Fruit fly (Drosophila melanogaster): ENCODE results near the gene btd.
A peak's percentile ranks its signal among the peaks of the same experiment; 100 is the strongest.

The btd gene

dm6 chrX:9658865-9659339, 35.1 kb upstream of the btd start, which contains the start of gene Ptpmeg2 (continued):
- TF ChIP-seq HLHmδ (GFP tag; optimal IDR thresholded peaks at IDR 0.05) = peak; percentile 2
- peak; percentile 84 for TF ChIP-seq HmgZ (tag; optimal IDR thresholded peaks at IDR 0.05)
- peak; percentile 95 for TF ChIP-seq Med (GFP tag)
- TF ChIP-seq CG12769 (tag; optimal IDR thresholded peaks at IDR 0.05) = peak; percentile 61
- peak; percentile 80 for TF ChIP-seq CG17829 (tag; optimal IDR thresholded peaks at IDR 0.05)
- peak; percentile 23 for TF ChIP-seq ewg (GFP tag; optimal IDR thresholded peaks at IDR 0.05)
- 0 out of 2 replicates have a peak, but pooled peaks have one; percentile 9 for TF ChIP-seq ranshi (GFP tag; IDR thresholded peaks at IDR 0.05)
- peak; percentile 69 for TF ChIP-seq Meics (GFP tag; optimal IDR thresholded peaks at IDR 0.05)
- peak; percentile 59 for TF ChIP-seq gro (GFP tag; optimal IDR thresholded peaks at IDR 0.05)
- peak; percentile 69 for TF ChIP-seq tin (GFP tag; optimal IDR thresholded peaks at IDR 0.05)
- no peak for TF ChIP-seq ab (GFP tag; optimal IDR thresholded peaks at IDR 0.05)
- TF ChIP-seq caup (GFP tag; optimal IDR thresholded peaks at IDR 0.05; ENCODE audit: severe bottlenecking) = peak; percentile 75
- no peak for TF ChIP-seq trh (GFP tag; optimal IDR thresholded peaks at IDR 0.05)
- TF ChIP-seq CG3847 (GFP tag; IDR thresholded peaks at IDR 0.05) = peak; percentile 71
- peak; percentile 42 for TF ChIP-seq CG1647 (GFP tag; optimal IDR thresholded peaks at IDR 0.05)
- peak; percentile 62 for TF ChIP-seq pho (GFP tag; optimal IDR thresholded peaks at IDR 0.05)
- TF ChIP-seq cas (GFP tag; IDR thresholded peaks at IDR 0.05) = no peak
- TF ChIP-seq CG7745 (tag; optimal IDR thresholded peaks at IDR 0.05) = no peak
- TF ChIP-seq dm (GFP tag; optimal IDR thresholded peaks at IDR 0.05) = peak; percentile 9
- TF ChIP-seq zfh1 (GFP tag; IDR thresholded peaks at IDR 0.05) = peak; percentile 74; the same call in 2 of the 3 replicates
- peak; percentile 42 for TF ChIP-seq CG11723 (GFP tag; optimal IDR thresholded peaks at IDR 0.05)
- TF ChIP-seq schlank (tag; optimal IDR thresholded peaks at IDR 0.05) = no peak
- TF ChIP-seq CG1529 (GFP tag; optimal IDR thresholded peaks at IDR 0.05) = no peak
- TF ChIP-seq pita (GFP tag; optimal IDR thresholded peaks at IDR 0.05) = no peak
- TF ChIP-seq Hr51 (GFP tag; optimal IDR thresholded peaks at IDR 0.05) = peak; percentile 59 to 60
- peak; percentile 48 for TF ChIP-seq CG13296 (GFP tag; optimal IDR thresholded peaks at IDR 0.05)
- peak; percentile 52; the same call in 1 of the 3 replicates for TF ChIP-seq ken (GFP tag; IDR thresholded peaks at IDR 0.05)
- peak; percentile 63 for TF ChIP-seq pum (GFP tag; optimal IDR thresholded peaks at IDR 0.05)
- TF ChIP-seq CG4282 (GFP tag; optimal IDR thresholded peaks at IDR 0.05) = no peak
- no peak for TF ChIP-seq run (tag; optimal IDR thresholded peaks at IDR 0.05)
- TF ChIP-seq nom (GFP tag; optimal IDR thresholded peaks at IDR 0.05) = no peak
- TF ChIP-seq D19A (tag; optimal IDR thresholded peaks at IDR 0.05) = peak; percentile 24
- TF ChIP-seq Dip2 (GFP tag; IDR thresholded peaks at IDR 0.05) = peak; percentile 93
- peak; percentile 81 for TF ChIP-seq CG14860 (GFP tag; IDR thresholded peaks at IDR 0.05; ENCODE audit: partially characterized antibody)
- TF ChIP-seq unc-4 (GFP tag; IDR thresholded peaks at IDR 0.05; ENCODE audit: partially characterized antibody) = peak; percentile 95
- peak; percentile 60 for TF ChIP-seq CG12391 (tag; optimal IDR thresholded peaks at IDR 0.05)
- peak; percentile 72; the same call in 1 of the 2 replicates for TF ChIP-seq NFAT (GFP tag; IDR thresholded peaks at IDR 0.05)
- TF ChIP-seq aop (GFP tag; IDR thresholded peaks at IDR 0.05) = no peak
- TF ChIP-seq ERR (GFP tag; optimal IDR thresholded peaks at IDR 0.05) = peak; percentile 59
- TF ChIP-seq Awh (GFP tag; IDR thresholded peaks at IDR 0.05) = 0 out of 2 replicates have a peak, but pooled peaks have one; percentile 32
- peak; percentile 52 for TF ChIP-seq MTF-1 (GFP tag; optimal IDR thresholded peaks at IDR 0.05; ENCODE audit: borderline replicate concordance)
- peak; percentile 49; the same call in 1 of the 2 replicates for TF ChIP-seq CG6272 (GFP tag; IDR thresholded peaks at IDR 0.05)
- peak; percentile 71; the same call in 2 of the 3 replicates for TF ChIP-seq dysf (GFP tag; IDR thresholded peaks at IDR 0.05)
- peak; percentile 36 for TF ChIP-seq Nf-YB (GFP tag; optimal IDR thresholded peaks at IDR 0.05)
- no peak for TF ChIP-seq Elba2 (GFP tag; optimal IDR thresholded peaks at IDR 0.05)
- TF ChIP-seq maf-S (GFP tag; optimal IDR thresholded peaks at IDR 0.05) = peak; percentile 65
- no peak for TF ChIP-seq luna (GFP tag; optimal IDR thresholded peaks at IDR 0.05)
- peak; percentile 43 for TF ChIP-seq CG14667 (GFP tag; IDR thresholded peaks at IDR 0.05)
- TF ChIP-seq HLH54F (GFP tag; optimal IDR thresholded peaks at IDR 0.05) = peak; percentile 34
- TF ChIP-seq CG4707 (GFP tag; optimal IDR thresholded peaks at IDR 0.05) = peak; percentile 50
